Worm (Caenorhabditis elegans) whole organism, L3 larva: ENCODE results near the gene col-115.

Experiments
- R02D3.7 ChIP-seq: fragments of 150-350 bp; optimal IDR thresholded peaks from 2 replicates; lab custom pipeline; 2014; ENCODE audit warnings: missing biosample characterization, missing genetic modification characterization
- ZK546.5 ChIP-seq: sonication (generic microtip); optimal IDR thresholded peaks from 2 replicates; lab custom pipeline; 2017; ENCODE audit warnings: missing biosample characterization, missing genetic modification characterization
- ama-1 ChIP-seq: fragments of 150-350 bp; optimal IDR thresholded peaks from 2 replicates; lab custom pipeline; 2018
- ceh-16 ChIP-seq: sonication (generic microtip); optimal IDR thresholded peaks from 2 replicates; lab custom pipeline; 2017; ENCODE audit warnings: missing biosample characterization, missing genetic modification characterization
- ceh-82 ChIP-seq: fragments of 150-350 bp; optimal IDR thresholded peaks from 2 replicates; lab custom pipeline; 2014; ENCODE audit warnings: missing biosample characterization, missing genetic modification characterization
- daf-12 ChIP-seq: fragments of 150-350 bp; optimal IDR thresholded peaks from 2 replicates; lab custom pipeline; 2014; ENCODE audit warnings: missing biosample characterization, missing genetic modification reagents, missing genetic modification characterization
- elt-2 ChIP-seq: sonication (generic microtip); optimal IDR thresholded peaks from 2 replicates; lab custom pipeline; 2016; ENCODE audit warnings: missing genetic modification reagents, mild to moderate bottlenecking, missing genetic modification characterization, missing compliant biosample characterization
- elt-3 ChIP-seq, 3 experiments: fragments of 150-350 bp in 1 of 3; sonication (generic microtip) in 2 of 3; optimal IDR thresholded peaks; 2 replicates in 2 of 3; 4 replicates in 1 of 3; lab custom pipeline; 2014 to 2017; ENCODE audit warnings: missing biosample characterization in 3 of 3, missing genetic modification characterization in 3 of 3
- eor-1 ChIP-seq, 2 experiments: fragments of 150-350 bp; optimal IDR thresholded peaks; 2 replicates each; lab custom pipeline; 2014 to 2018; ENCODE audit warnings: missing biosample characterization in 2 of 2, missing genetic modification characterization in 2 of 2
- fkh-10 ChIP-seq: sonication (generic microtip); optimal IDR thresholded peaks from 2 replicates; lab custom pipeline; 2017; ENCODE audit warnings: missing biosample characterization, missing genetic modification reagents, missing genetic modification characterization
- fkh-2 ChIP-seq: fragments of 150-350 bp; optimal IDR thresholded peaks from 2 replicates; lab custom pipeline; 2014; ENCODE audit warnings: missing biosample characterization, missing genetic modification reagents, missing genetic modification characterization
- fos-1 ChIP-seq: fragments of 150-350 bp; optimal IDR thresholded peaks from 2 replicates; lab custom pipeline; 2014; ENCODE audit warnings: missing biosample characterization, missing genetic modification characterization
- hmg-11 ChIP-seq: sonication (generic microtip); optimal IDR thresholded peaks from 2 replicates; lab custom pipeline; 2016; ENCODE audit warnings: missing genetic modification characterization, missing compliant biosample characterization
- lin-39 ChIP-seq: fragments of 150-350 bp; optimal IDR thresholded peaks from 2 replicates; lab custom pipeline; 2018; ENCODE audit warnings: missing biosample characterization, missing genetic modification reagents, missing genetic modification characterization
- lsy-12 ChIP-seq: sonication (generic microtip); optimal IDR thresholded peaks from 2 replicates; lab custom pipeline; 2016; ENCODE audit warnings: mild to moderate bottlenecking, missing genetic modification characterization, missing compliant biosample characterization
- mdl-1 ChIP-seq: fragments of 150-350 bp; optimal IDR thresholded peaks from 2 replicates; lab custom pipeline; 2014; ENCODE audit warnings: missing biosample characterization, missing genetic modification characterization
- mml-1 ChIP-seq: fragments of 150-350 bp; sonication (generic microtip); optimal IDR thresholded peaks from 3 replicates; lab custom pipeline; 2014; ENCODE audit warnings: missing biosample characterization, missing genetic modification characterization
- nfya-1 ChIP-seq: sonication (generic microtip); optimal IDR thresholded peaks from 2 replicates; lab custom pipeline; 2017; ENCODE audit warnings: missing genetic modification characterization, mild to moderate bottlenecking, missing compliant biosample characterization, antibody characterized with exemption, moderate library complexity; ENCODE audit not compliant: insufficient read depth
- nhr-12 ChIP-seq: fragments of 150-350 bp; optimal IDR thresholded peaks from 2 replicates; lab custom pipeline; 2014; ENCODE audit warnings: missing biosample characterization, missing genetic modification characterization
- nhr-23 ChIP-seq: fragments of 150-350 bp; optimal IDR thresholded peaks from 2 replicates; lab custom pipeline; 2014; ENCODE audit warnings: missing biosample characterization, missing genetic modification reagents, missing genetic modification characterization
- nhr-237 ChIP-seq: fragments of 150-350 bp; optimal IDR thresholded peaks from 2 replicates; lab custom pipeline; 2014; ENCODE audit warnings: missing biosample characterization, missing genetic modification characterization
- nhr-25 ChIP-seq: sonication (generic microtip); optimal IDR thresholded peaks from 2 replicates; lab custom pipeline; 2017; ENCODE audit warnings: missing biosample characterization, missing genetic modification characterization
- nhr-28 ChIP-seq: fragments of 150-350 bp; optimal IDR thresholded peaks from 2 replicates; lab custom pipeline; 2014; ENCODE audit warnings: missing biosample characterization, missing genetic modification characterization
- nhr-43 ChIP-seq: sonication (generic microtip); optimal IDR thresholded peaks from 2 replicates; lab custom pipeline; 2016; ENCODE audit warnings: mild to moderate bottlenecking, missing genetic modification characterization, missing compliant biosample characterization; ENCODE audit not compliant: poor library complexity, severe bottlenecking
- nhr-67 ChIP-seq: fragments of 150-350 bp; optimal IDR thresholded peaks from 2 replicates; lab custom pipeline; 2014; ENCODE audit warnings: missing biosample characterization, missing genetic modification characterization
- nhr-77 ChIP-seq: fragments of 150-350 bp; optimal IDR thresholded peaks from 2 replicates; lab custom pipeline; 2014; ENCODE audit warnings: missing biosample characterization, missing genetic modification characterization
- pha-4 ChIP-seq: fragments of 150-350 bp; optimal IDR thresholded peaks from 2 replicates; lab custom pipeline; 2014; ENCODE audit warnings: missing biosample characterization, missing genetic modification reagents, missing genetic modification characterization
- sea-2 ChIP-seq: fragments of 150-350 bp; sonication (generic microtip); optimal IDR thresholded peaks from 4 replicates; lab custom pipeline; 2014; ENCODE audit warnings: missing biosample characterization, missing genetic modification reagents, missing genetic modification characterization
- snpc-4 ChIP-seq: fragments of 150-350 bp; optimal IDR thresholded peaks from 2 replicates; lab custom pipeline; 2014; ENCODE audit warnings: missing biosample characterization, missing genetic modification characterization
- tbx-2 ChIP-seq: sonication (generic microtip); optimal IDR thresholded peaks from 2 replicates; lab custom pipeline; 2016; ENCODE audit warnings: mild to moderate bottlenecking, missing genetic modification characterization, missing compliant biosample characterization
- unc-39 ChIP-seq: sonication (generic microtip); optimal IDR thresholded peaks from 4 replicates; lab custom pipeline; 2017; ENCODE audit warnings: missing biosample characterization, missing genetic modification characterization
- ztf-11 ChIP-seq: fragments of 150-350 bp; optimal IDR thresholded peaks from 2 replicates; lab custom pipeline; 2014; ENCODE audit warnings: missing biosample characterization, missing genetic modification characterization

col-115 gene

ce11 chrIV:8004019-8004418 lies 15.5 kb downstream of the col-115 start, which contains the start of gene rig-4:
TSS of gene rig-4 (minus strand) at chrIV:8004119.
- TF ChIP-seq ceh-16 (tag; lab: Kevin White, UChicago) = no peak
- TF ChIP-seq nhr-43 (tag; lab: Kevin White, UChicago) = no peak
- TF ChIP-seq nhr-67 (tag; lab: Kevin White, UChicago) = no peak
- no peak for TF ChIP-seq ZK546.5
- no peak for TF ChIP-seq unc-39 (tag; lab: Kevin White, UChicago)
- no peak for TF ChIP-seq mdl-1 (tag; lab: Kevin White, UChicago)
- no peak for TF ChIP-seq tbx-2 (tag; lab: Kevin White, UChicago)
- TF ChIP-seq mml-1 (tag; lab: Kevin White, UChicago) = no peak
- TF ChIP-seq hmg-11 (tag; lab: Kevin White, UChicago) = no peak
- TF ChIP-seq fos-1 (tag; lab: Kevin White, UChicago) = no peak
- TF ChIP-seq nhr-25 (tag; lab: Kevin White, UChicago) = no peak
- no peak for TF ChIP-seq ztf-11 (tag; lab: Kevin White, UChicago)
- no peak for TF ChIP-seq lin-39 (tag; lab: Kevin White, UChicago)

ce11 chrIV:8005376-8005775 lies 16.9 kb downstream of the col-115 start:
- TF ChIP-seq elt-2 (tag; lab: Kevin White, UChicago) = peak; percentile 72
- TF ChIP-seq pha-4 = peak; percentile 76
- no peak for TF ChIP-seq ceh-82 (tag; lab: Kevin White, UChicago)

ce11 chrIV:8006161-8006560 lies 17.7 kb downstream of the col-115 start:
- no peak for TF ChIP-seq lin-39 (tag; lab: Kevin White, UChicago)
- no peak for TF ChIP-seq nhr-12
- TF ChIP-seq lsy-12 (tag; lab: Kevin White, UChicago) = no peak
- TF ChIP-seq ZK546.5 = no peak
- no peak for TF ChIP-seq sea-2 (GFP tag; lab: Kevin White, UChicago)
- no peak for TF ChIP-seq nfya-1 (tag; lab: Kevin White, UChicago)
- TF ChIP-seq tbx-2 (tag; lab: Kevin White, UChicago) = no peak
- TF ChIP-seq unc-39 (tag; lab: Kevin White, UChicago) = no peak
- TF ChIP-seq ceh-82 (tag; lab: Kevin White, UChicago) = no peak
- TF ChIP-seq elt-3 (tag; optimal IDR thresholded peaks at IDR 0.05; lab: Kevin White, UChicago) = no peak
- no peak for TF ChIP-seq nhr-67 (tag; lab: Kevin White, UChicago)
- TF ChIP-seq mdl-1 (tag; lab: Kevin White, UChicago) = no peak
- TF ChIP-seq, all 47 proteins: peak for 0

ce11 chrIV:8007549-8007948 lies 19.1 kb downstream of the col-115 start:
- TF ChIP-seq nhr-28 (tag; lab: Kevin White, UChicago) (no peak), nhr-23 (tag; lab: Kevin White, UChicago) (no peak), daf-12 (tag; lab: Kevin White, UChicago) (no peak), nhr-43 (tag; lab: Kevin White, UChicago) (no peak), elt-3 (tag; optimal IDR thresholded peaks at IDR 0.05; lab: Kevin White, UChicago) (no peak), ztf-11 (tag; lab: Kevin White, UChicago) (no peak), R02D3.7 (tag; lab: Kevin White, UChicago) (no peak)

- no peak for TF ChIP-seq pha-4
- TF ChIP-seq ama-1 (lab: Kevin White, UChicago) = no peak
These were observed 19.7 kb downstream of the col-115 start for ce11 chrIV:8008137-8008536.

ce11 chrIV:8009374-8009773 lies 20.9 kb downstream of the col-115 start:
- TF ChIP-seq ceh-16 (tag; lab: Kevin White, UChicago) = no peak
- peak; percentile 80 for TF ChIP-seq nhr-25 (tag; lab: Kevin White, UChicago)

- TF ChIP-seq ceh-16 (tag; lab: Kevin White, UChicago) = no peak
- no peak for TF ChIP-seq nhr-237
These were observed 22.0 kb downstream of the col-115 start for ce11 chrIV:8010521-8010920.

- TF ChIP-seq nhr-43 (tag; lab: Kevin White, UChicago) = no peak
- no peak for TF ChIP-seq snpc-4
- TF ChIP-seq eor-1 (tag; optimal IDR thresholded peaks at IDR 0.05; lab: Kevin White, UChicago) = no peak
- TF ChIP-seq fkh-10 (GFP tag; lab: Kevin White, UChicago) = no peak
- no peak for TF ChIP-seq ceh-16 (tag; lab: Kevin White, UChicago)
- no peak for TF ChIP-seq ztf-11 (tag; lab: Kevin White, UChicago)
- TF ChIP-seq fos-1 (tag; lab: Kevin White, UChicago) = no peak
- TF ChIP-seq nhr-77 (tag; lab: Kevin White, UChicago) = no peak
- TF ChIP-seq ZK546.5 = no peak
- no peak for TF ChIP-seq fkh-2
- no peak for TF ChIP-seq nhr-23 (tag; lab: Kevin White, UChicago)
- TF ChIP-seq tbx-2 (tag; lab: Kevin White, UChicago) = no peak
- no peak for TF ChIP-seq mml-1 (tag; lab: Kevin White, UChicago)
- no peak for TF ChIP-seq nhr-28 (tag; lab: Kevin White, UChicago)
- TF ChIP-seq lin-39 (tag; lab: Kevin White, UChicago) = no peak
- TF ChIP-seq, all 47 proteins: peak for 0
These were observed 23.8 kb downstream of the col-115 start, which contains the start of gene Y42H9B.3 for ce11 chrIV:8012330-8012729. TSS of gene Y42H9B.3 (minus strand) at chrIV:8012430.
